In genomic region chrII:1451975-1452374, ce11 we compare ENCODE assay signal across 5 worm cellular contexts.
TF ChIP-seq lines count a peak whose summit lies in the region.
"Not testable (repeated sequence)": the region's sequence is repeated elsewhere in the genome, so short reads cannot be mapped to it uniquely, and the experiment has no call there.

No protein-coding gene starts in this region.

TF ChIP-seq in whole organism, L4 larva, 104 proteins besides CTCF, POLR2A, EP300 and RAD21 (continues in another document):
- peak; percentile 68; the same call in 1 of the 2 replicates for TF ChIP-seq tag-97 (GFP tag; IDR thresholded peaks at IDR 0.05; lab: Robert Waterston, UW)
- 0 out of 2 replicates have a peak, but pooled peaks have one; percentile 52 for TF ChIP-seq egl-43 (GFP tag; IDR thresholded peaks at IDR 0.05; lab: Robert Waterston, UW)
- peak; percentile 49; the same call in 1 of the 2 replicates for TF ChIP-seq php-3 (GFP tag; IDR thresholded peaks at IDR 0.05; lab: Robert Waterston, UW)
- peak; percentile 45; the same call in 1 of the 2 replicates for TF ChIP-seq madf-9 (GFP tag; conservative IDR thresholded peaks at IDR 0.05; lab: Robert Waterston, UW)
- 0 out of 2 replicates have a peak, but pooled peaks have one; percentile 73 for TF ChIP-seq Y75B8A.6 (GFP tag; IDR thresholded peaks at IDR 0.05; lab: Robert Waterston, UW)
- 0 out of 2 replicates have a peak, but pooled peaks have one; percentile 44 for TF ChIP-seq zfp-3 (GFP tag; conservative IDR thresholded peaks at IDR 0.05; lab: Robert Waterston, UW)
- peak; percentile 55; the same call in 1 of the 2 replicates for TF ChIP-seq dmd-8 (GFP tag; IDR thresholded peaks at IDR 0.05; lab: Robert Waterston, UW)
- 0 out of 2 replicates have a peak, but pooled peaks have one; percentile 20 for TF ChIP-seq ceh-44 (GFP tag; IDR thresholded peaks at IDR 0.05; lab: Robert Waterston, UW)
- 0 out of 2 replicates have a peak, but pooled peaks have one; percentile 24 for TF ChIP-seq mxl-2 (GFP tag; conservative IDR thresholded peaks at IDR 0.05; lab: Robert Waterston, UW)
- TF ChIP-seq Y48G9A.11 (GFP tag; IDR thresholded peaks at IDR 0.05; lab: Robert Waterston, UW) = peak; percentile 34; the same call in 1 of the 2 replicates
- TF ChIP-seq vab-7 (GFP tag; IDR thresholded peaks at IDR 0.05; lab: Robert Waterston, UW) = 0 out of 2 replicates have a peak, but pooled peaks have one; percentile 50
- TF ChIP-seq saeg-2 (GFP tag; IDR thresholded peaks at IDR 0.05; lab: Robert Waterston, UW) = 0 out of 2 replicates have a peak, but pooled peaks have one; percentile 63
- 0 out of 2 replicates have a peak, but pooled peaks have one; percentile 18 for TF ChIP-seq hmg-1.1 (GFP tag; IDR thresholded peaks at IDR 0.05; lab: Robert Waterston, UW)
- TF ChIP-seq F26F4.8 (GFP tag; conservative IDR thresholded peaks at IDR 0.05; lab: Robert Waterston, UW) = peak; percentile 77

TF ChIP-seq in whole organism, early embryonic, 17 proteins besides CTCF, POLR2A, EP300 and RAD21:
- peak; percentile 61; the same call in 1 of the 2 replicates for TF ChIP-seq scrt-1 (GFP tag; IDR thresholded peaks at IDR 0.05; lab: Robert Waterston, UW)
- TF ChIP-seq pes-1 (GFP tag; IDR thresholded peaks at IDR 0.05; lab: Robert Waterston, UW) = peak; percentile 50; the same call in 1 of the 2 replicates
- peak; percentile 58 for TF ChIP-seq tbx-37 (GFP tag; conservative IDR thresholded peaks at IDR 0.05; lab: Robert Waterston, UW)
TF ChIP-seq in whole organism, early embryonic: peak in this region for 3; not testable (repeated sequence) for 14.

TF ChIP-seq in whole organism, late embryonic, 69 proteins besides CTCF, POLR2A, EP300 and RAD21:
- peak; percentile 60 for TF ChIP-seq unc-3 (GFP tag; conservative IDR thresholded peaks at IDR 0.05; lab: Robert Waterston, UW)
- TF ChIP-seq unc-3 (tag; optimal IDR thresholded peaks at IDR 0.05; lab: Kevin White, UChicago) = not testable (repeated sequence)
TF ChIP-seq in whole organism, late embryonic: peak in this region for 1; not testable (repeated sequence) for 68.

TF ChIP-seq in whole organism, midembryonic, 9 proteins besides CTCF, POLR2A, EP300 and RAD21:
- peak; percentile 75; the same call in 1 of the 2 replicates for TF ChIP-seq ztf-23 (GFP tag; IDR thresholded peaks at IDR 0.05; lab: Robert Waterston, UW)
- TF ChIP-seq klf-2 (GFP tag; conservative IDR thresholded peaks at IDR 0.05; lab: Robert Waterston, UW) = peak; percentile 55; the same call in 1 of the 2 replicates
- TF ChIP-seq tab-1 (GFP tag; IDR thresholded peaks at IDR 0.05; lab: Robert Waterston, UW) = 0 out of 2 replicates have a peak, but pooled peaks have one; percentile 16
- peak; percentile 68 for TF ChIP-seq ref-1 (GFP tag; conservative IDR thresholded peaks at IDR 0.05; lab: Robert Waterston, UW)
- 0 out of 2 replicates have a peak, but pooled peaks have one; percentile 52 for TF ChIP-seq flt-1 (GFP tag; IDR thresholded peaks at IDR 0.05; lab: Robert Waterston, UW)
- 0 out of 2 replicates have a peak, but pooled peaks have one; percentile 18 for TF ChIP-seq ztf-29 (GFP tag; IDR thresholded peaks at IDR 0.05; lab: Robert Waterston, UW)

TF ChIP-seq in whole organism, young adult, 124 proteins besides CTCF, POLR2A, EP300 and RAD21:
- 0 out of 2 replicates have a peak, but pooled peaks have one; percentile 38 for TF ChIP-seq Y67H2A.10 (GFP tag; conservative IDR thresholded peaks at IDR 0.05; lab: Robert Waterston, UW)
- TF ChIP-seq hsf-1 (GFP tag; IDR thresholded peaks at IDR 0.05; lab: Robert Waterston, UW) = peak; percentile 31; the same call in 1 of the 2 replicates
- TF ChIP-seq madf-8 (GFP tag; conservative IDR thresholded peaks at IDR 0.05; lab: Robert Waterston, UW) = 0 out of 2 replicates have a peak, but pooled peaks have one; percentile 5
- peak; percentile 92 for TF ChIP-seq bed-1 (GFP tag; IDR thresholded peaks at IDR 0.05; lab: Robert Waterston, UW)
- TF ChIP-seq attf-6 (GFP tag; IDR thresholded peaks at IDR 0.05; lab: Robert Waterston, UW) = 0 out of 2 replicates have a peak, but pooled peaks have one; percentile 26
- 0 out of 2 replicates have a peak, but pooled peaks have one; percentile 30 for TF ChIP-seq cebp-1 (GFP tag; IDR thresholded peaks at IDR 0.05; lab: Robert Waterston, UW)
- TF ChIP-seq cebp-1 (tag; optimal IDR thresholded peaks at IDR 0.05; lab: Kevin White, UChicago) = not testable (repeated sequence)
- peak; percentile 25; the same call in 1 of the 2 replicates for TF ChIP-seq Y53F4B.3 (GFP tag; IDR thresholded peaks at IDR 0.05; lab: Robert Waterston, UW)
- 0 out of 2 replicates have a peak, but pooled peaks have one; percentile 25 for TF ChIP-seq F33H1.4 (GFP tag; IDR thresholded peaks at IDR 0.05; lab: Robert Waterston, UW)
- TF ChIP-seq D2030.7 (GFP tag; IDR thresholded peaks at IDR 0.05; lab: Robert Waterston, UW) = 0 out of 2 replicates have a peak, but pooled peaks have one; percentile 14
- peak; percentile 61; the same call in 1 of the 2 replicates for TF ChIP-seq Y56A3A.18 (GFP tag; IDR thresholded peaks at IDR 0.05; lab: Robert Waterston, UW)
- 0 out of 2 replicates have a peak, but pooled peaks have one; percentile 24 for TF ChIP-seq let-526 (GFP tag; IDR thresholded peaks at IDR 0.05; lab: Robert Waterston, UW)
TF ChIP-seq in whole organism, young adult: peak in this region for 11; not testable (repeated sequence) for 113.
